Worm (Caenorhabditis elegans) whole organism, dauer: ENCODE data around the gene D1054.9.

Experiments used
- unc-62 ChIP-seq: sonication (generic microtip); optimal IDR thresholded peaks from 2 replicates; lab custom pipeline; 2017; ENCODE audit warnings: missing biosample characterization, missing genetic modification reagents, missing genetic modification characterization

D1054.9 gene

DNA sequence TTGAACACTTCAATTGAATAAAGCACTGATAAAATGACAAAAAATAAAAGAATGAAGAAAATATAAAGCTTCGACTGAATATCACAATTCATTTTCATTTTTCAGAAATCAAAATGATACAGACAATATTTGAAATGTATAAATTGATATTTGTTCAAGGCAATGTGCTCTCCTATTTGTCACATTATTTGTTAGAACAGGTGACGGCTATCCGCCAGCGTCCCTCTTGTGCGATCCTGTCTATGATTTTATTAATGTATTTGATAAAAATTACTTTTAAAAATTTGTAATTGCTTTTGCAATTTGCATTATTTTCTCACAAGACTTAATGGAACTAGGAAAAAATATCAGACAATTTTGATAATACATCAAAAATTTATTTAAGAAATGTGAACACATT, 36.8 kb downstream of the D1054.9 start, which contains the start of gene F28H7.7:
F28H7.7 (minus strand) TSS at position 101 of the 400 bp plus-strand sequence.
- TF ChIP-seq unc-62 (GFP tag; lab: Kevin White, UChicago), result no peak

ce11 chrV:10750630-10751029, 40.2 kb downstream of the D1054.9 start, which contains the start of gene F28H7.3:
Gene F28H7.3 (minus strand): TSS chrV:10750788.
- TF ChIP-seq unc-62 (GFP tag; lab: Kevin White, UChicago), result no peak

DNA sequence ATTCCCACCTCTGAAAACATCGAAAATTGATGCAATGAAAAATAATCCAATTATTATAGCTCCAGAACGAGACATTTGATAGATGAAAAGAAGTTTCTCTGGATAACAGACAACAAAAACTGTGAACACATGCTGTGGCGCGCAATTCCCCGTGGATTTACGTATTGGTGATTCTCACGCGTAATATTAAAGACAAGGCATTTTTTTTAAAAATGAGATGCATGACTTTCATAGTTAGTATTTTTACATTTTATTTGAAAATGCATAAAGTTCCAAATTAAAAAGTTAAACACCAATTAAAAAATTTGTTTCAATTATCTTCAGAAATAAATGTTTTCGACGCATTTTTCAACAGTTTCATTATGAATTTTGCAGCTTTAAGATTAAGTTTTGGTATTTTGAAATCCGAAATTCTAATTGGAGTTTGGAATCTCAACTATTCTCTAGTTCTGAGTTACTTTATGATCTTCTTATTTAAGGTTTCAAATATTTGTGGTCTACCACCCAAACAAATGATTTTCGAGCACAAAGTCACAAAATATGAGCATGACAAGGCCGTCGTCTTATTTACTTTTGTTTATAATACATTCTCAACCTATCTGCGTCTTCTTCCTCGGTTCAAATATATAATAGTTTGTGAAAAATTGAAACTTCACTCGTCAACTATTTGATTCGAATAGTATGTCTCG, 43.5 kb downstream of the D1054.9 start, which contains the start of the genes selt-1.2 and F28H7.2:
selt-1.2 (minus strand) TSS at position 101 of the 689 bp plus-strand sequence.
F28H7.2 (plus strand) TSS at position 639 of the 689 bp plus-strand sequence.
- TF ChIP-seq unc-62 (GFP tag; lab: Kevin White, UChicago), result no peak

- no peak for TF ChIP-seq unc-62 (GFP tag; lab: Kevin White, UChicago)
Measured at ce11 chrV:10745034-10745433, 45.8 kb downstream of the D1054.9 start, which contains the start of gene srj-21. Gene srj-21 (plus strand): TSS chrV:10745334.

DNA sequence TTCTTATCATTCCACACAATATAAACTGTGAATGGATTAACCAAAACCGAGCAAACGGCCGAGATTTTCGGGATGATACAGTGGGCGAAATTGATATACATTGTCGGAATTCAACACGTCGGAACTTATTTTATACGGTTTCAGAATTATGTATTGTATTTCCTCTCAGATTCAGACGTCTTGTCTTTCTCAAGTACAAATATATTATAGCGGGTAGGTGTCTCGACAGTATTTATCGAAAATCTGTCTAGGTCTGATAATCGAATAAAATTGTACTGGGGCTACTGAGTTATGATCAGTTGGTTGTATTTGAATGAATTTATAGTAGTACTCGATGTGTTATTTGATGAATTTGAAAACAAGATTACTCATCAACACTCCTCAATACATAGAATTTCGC, 47.2 kb downstream of the D1054.9 start, which contains the start of gene srj-22:
srj-22 (minus strand) TSS at position 101 of the 400 bp plus-strand sequence.
- TF ChIP-seq unc-62 (GFP tag; lab: Kevin White, UChicago), result no peak

DNA sequence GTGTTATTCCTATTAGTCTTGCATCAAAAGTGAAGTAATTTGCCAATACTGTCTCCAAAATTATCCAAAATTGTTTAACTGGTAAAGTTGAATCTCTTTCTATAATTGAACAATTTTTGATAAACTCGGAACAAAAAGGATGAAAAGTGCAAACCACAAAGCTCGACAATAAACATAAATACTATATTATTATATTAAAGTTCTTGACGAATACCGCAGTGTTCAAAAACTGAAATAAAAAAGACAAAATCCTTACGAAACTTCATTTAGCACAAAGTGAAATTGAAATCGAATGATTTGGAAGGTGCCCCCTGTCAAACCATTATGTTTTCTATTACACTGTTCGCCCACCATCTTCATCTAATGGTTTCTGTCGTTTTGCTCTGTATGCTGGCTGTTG, 49.5 kb downstream of the D1054.9 start, which contains the start of gene ZC302.3:
ZC302.3 (minus strand) TSS at position 101 of the 400 bp plus-strand sequence.
- no peak for TF ChIP-seq unc-62 (GFP tag; lab: Kevin White, UChicago)

DNA sequence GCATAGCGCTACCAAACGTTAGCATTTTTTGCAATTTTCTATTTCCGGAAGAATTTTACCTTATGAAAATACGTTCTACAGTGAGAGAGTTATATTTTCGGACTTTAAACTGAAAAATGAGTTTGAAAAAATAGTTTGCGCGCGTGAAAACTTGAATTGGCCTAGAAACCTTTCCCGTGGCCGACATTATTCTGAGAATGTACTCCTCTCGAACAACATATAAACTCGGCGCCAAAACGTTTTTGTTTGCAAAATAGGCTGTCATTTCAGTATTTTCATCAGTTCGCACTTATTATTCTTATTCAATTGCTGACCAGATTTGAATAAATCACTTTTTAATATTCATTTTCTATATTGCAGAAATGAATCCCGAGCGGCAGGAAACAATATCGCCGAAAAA, 54.1 kb downstream of the D1054.9 start, which contains the start of the genes mre-11 and wdr-5.3:
mre-11 (minus strand) TSS at position 113 of the 400 bp plus-strand sequence.
wdr-5.3 (plus strand) TSS at position 361 of the 400 bp plus-strand sequence.
- no peak for TF ChIP-seq unc-62 (GFP tag; lab: Kevin White, UChicago)
